Worm (Caenorhabditis elegans) whole organism, L4 larva: ENCODE measurements around the gene T26C5.5.

Source experiments
- T26A8.4 ChIP-seq: fragments of 200-800 bp; sonication (Bioruptor generic); IDR thresholded peaks from 2 replicates; pipeline ENCODE4 v1.3.6; 2022; ENCODE audit warnings: missing genetic modification characterization, missing compliant biosample characterization
- aly-2 ChIP-seq: sonication (generic microtip); optimal IDR thresholded peaks from 2 replicates; lab custom pipeline; 2018; ENCODE audit warnings: missing biosample characterization, missing genetic modification characterization
- unc-130 ChIP-seq: sonication (generic microtip); optimal IDR thresholded peaks from 2 replicates; lab custom pipeline; 2016; ENCODE audit warnings: missing genetic modification reagents, missing genetic modification characterization, missing compliant biosample characterization

DNA sequence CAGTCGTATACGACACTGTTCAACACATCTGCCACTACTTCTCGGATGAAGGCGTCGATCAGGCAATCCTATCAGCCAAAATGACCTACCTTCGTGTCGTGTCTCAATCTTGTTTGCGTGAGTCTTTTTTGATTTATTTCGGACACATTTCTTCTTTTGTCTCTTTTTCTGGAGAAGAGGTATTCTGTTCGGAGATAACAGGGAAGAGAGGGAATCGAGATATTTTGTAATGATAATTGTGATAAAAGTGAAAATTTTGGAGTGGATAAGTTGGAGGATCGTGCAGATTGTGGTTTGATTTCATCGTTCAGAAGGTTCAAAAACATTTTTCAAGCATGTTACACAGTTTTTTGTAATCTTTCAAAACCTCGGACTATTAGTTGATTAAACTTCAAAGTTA lies 12.7 kb downstream of the T26C5.5 start:
- TF ChIP-seq aly-2 (tag; lab: Kevin White, UChicago) (no peak), T26A8.4 (GFP tag; lab: Robert Waterston, UW) (no peak), unc-130 (GFP tag; lab: Kevin White, UChicago) (no peak)
